Fruit fly (Drosophila melanogaster) whole organism, pupa: Measurements from ENCODE around the gene Blimp-1.
A peak's percentile ranks its signal among the peaks of the same experiment; 100 is the strongest.

ENCODE experiments used
- CG10348 ChIP-seq: fragments of 200-800 bp; sonication (Bioruptor generic); IDR thresholded peaks from 2 replicates; pipeline ENCODE4 v1.3.6; 2022; ENCODE audit warnings: missing biosample characterization, missing genetic modification characterization
- CG12605 ChIP-seq: fragments of 200-800 bp; sonication (Bioruptor generic); IDR thresholded peaks from 2 replicates; pipeline ENCODE4 v1.3.6; 2022; ENCODE audit warnings: missing biosample characterization, missing genetic modification characterization
- CG13204 ChIP-seq: fragments of 200-800 bp; sonication (Bioruptor generic); optimal IDR thresholded peaks from 2 replicates; lab custom pipeline; 2018; ENCODE audit warnings: missing biosample characterization, mild to moderate bottlenecking, missing genetic modification characterization, moderate library complexity
- CG14655 ChIP-seq: fragments of 200-800 bp; sonication (Bioruptor generic); optimal IDR thresholded peaks from 3 replicates; lab custom pipeline; 2017; ENCODE audit warnings: mild to moderate bottlenecking, missing biosample characterization, missing genetic modification reagents, missing genetic modification characterization
- CG15710 ChIP-seq: fragments of 200-800 bp; sonication (Bioruptor generic); optimal IDR thresholded peaks from 2 replicates; lab custom pipeline; 2018; ENCODE audit warnings: missing biosample characterization, mild to moderate bottlenecking, missing genetic modification characterization, moderate library complexity
- CG17806 ChIP-seq: fragments of 200-800 bp; sonication (Bioruptor generic); optimal IDR thresholded peaks from 2 replicates; lab custom pipeline; 2018; ENCODE audit warnings: missing biosample characterization, mild to moderate bottlenecking, missing genetic modification characterization, moderate library complexity
- CG32121 ChIP-seq: fragments of 200-800 bp; sonication (Bioruptor generic); IDR thresholded peaks from 2 replicates; pipeline ENCODE4 v1.3.6; 2022; ENCODE audit warnings: missing biosample characterization, missing genetic modification characterization
- CG34367 ChIP-seq: fragments of 200-800 bp; sonication (Bioruptor generic); optimal IDR thresholded peaks from 2 replicates; lab custom pipeline; 2018; ENCODE audit warnings: missing biosample characterization, mild to moderate bottlenecking, missing genetic modification characterization
- CG4496 ChIP-seq: fragments of 200-800 bp; sonication (Bioruptor generic); IDR thresholded peaks from 3 replicates; pipeline ENCODE4 v1.3.6; 2022; ENCODE audit warnings: missing biosample characterization, missing genetic modification characterization
- CG8159 ChIP-seq: fragments of 200-800 bp; sonication (Bioruptor generic); optimal IDR thresholded peaks from 3 replicates; lab custom pipeline; 2018; ENCODE audit warnings: missing biosample characterization, mild to moderate bottlenecking, missing genetic modification characterization, moderate library complexity
- CG8301 ChIP-seq: fragments of 200-800 bp; sonication (Bioruptor generic); optimal IDR thresholded peaks from 2 replicates; lab custom pipeline; 2018; ENCODE audit warnings: missing biosample characterization, mild to moderate bottlenecking, missing genetic modification characterization
- CG9948 ChIP-seq: fragments of 200-800 bp; sonication (Bioruptor generic); optimal IDR thresholded peaks from 2 replicates; lab custom pipeline; 2018; ENCODE audit warnings: missing biosample characterization, mild to moderate bottlenecking, missing genetic modification characterization, moderate library complexity
- D1 ChIP-seq: fragments of 200-800 bp; sonication (Bioruptor generic); optimal IDR thresholded peaks from 2 replicates; lab custom pipeline; 2018; ENCODE audit warnings: missing biosample characterization, mild to moderate bottlenecking, missing genetic modification characterization, moderate library complexity
- EcR ChIP-seq: fragments of 200-800 bp; sonication (Bioruptor generic); optimal IDR thresholded peaks from 3 replicates; lab custom pipeline; 2019; ENCODE audit warnings: missing biosample characterization, missing genetic modification characterization, mild to moderate bottlenecking, moderate library complexity, missing genetic modification reagents
- Ets98B ChIP-seq: fragments of 200-800 bp; sonication (Bioruptor generic); IDR thresholded peaks from 2 replicates; pipeline ENCODE4 v1.3.6; 2022; ENCODE audit warnings: missing biosample characterization, missing genetic modification characterization
- Pif1A ChIP-seq: fragments of 200-800 bp; sonication (Bioruptor generic); optimal IDR thresholded peaks from 3 replicates; lab custom pipeline; 2016; ENCODE audit warnings: missing biosample characterization, missing genetic modification characterization
- Pif1B ChIP-seq: fragments of 200-800 bp; sonication (Bioruptor generic); optimal IDR thresholded peaks from 3 replicates; lab custom pipeline; 2016; ENCODE audit warnings: missing biosample characterization, missing genetic modification characterization
- Snoo ChIP-seq: fragments of 200-800 bp; sonication (Bioruptor generic); optimal IDR thresholded peaks from 3 replicates; lab custom pipeline; 2017; ENCODE audit warnings: missing biosample characterization, mild to moderate bottlenecking, missing genetic modification characterization, inconsistent platforms
- fd96Ca ChIP-seq: fragments of 200-800 bp; sonication (Bioruptor generic); IDR thresholded peaks from 3 replicates; pipeline ENCODE4 v1.3.6; 2022; ENCODE audit warnings: missing biosample characterization, missing genetic modification characterization
- gl ChIP-seq: fragments of 200-800 bp; sonication (Bioruptor generic); optimal IDR thresholded peaks from 2 replicates; lab custom pipeline; 2018; ENCODE audit warnings: missing biosample characterization, mild to moderate bottlenecking, missing genetic modification characterization
- rn ChIP-seq: fragments of 200-800 bp; sonication (Bioruptor generic); IDR thresholded peaks from 2 replicates; pipeline ENCODE4 v1.3.6; 2022; ENCODE audit warnings: missing biosample characterization, missing genetic modification characterization

The Blimp-1 gene

DNA sequence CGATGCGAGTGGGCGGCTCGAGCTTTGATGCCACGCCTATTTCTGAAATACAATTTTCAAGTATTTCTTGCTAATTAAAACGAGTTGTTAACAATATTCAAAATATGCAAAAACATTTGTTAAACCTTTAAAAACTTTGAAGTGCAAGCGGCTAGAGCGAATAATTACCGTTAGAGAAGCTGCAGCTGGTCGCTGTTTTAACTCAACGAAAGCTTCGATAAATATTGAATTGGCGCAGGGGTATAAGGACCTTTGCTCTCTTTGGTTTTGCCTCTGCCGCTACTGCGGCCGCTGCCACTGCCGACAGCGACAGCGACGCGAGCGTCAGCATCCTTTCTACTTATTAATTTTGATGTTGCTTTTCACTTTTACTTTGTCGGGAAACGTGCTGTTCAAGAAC, 32.5 kb downstream of the Blimp-1 start:
- TF ChIP-seq Snoo (tag; lab: Kevin White, UChicago) = no peak
- no peak for TF ChIP-seq CG8159 (tag; lab: Kevin White, UChicago)
- TF ChIP-seq CG15710 (tag; lab: Kevin White, UChicago) = no peak
- no peak for TF ChIP-seq fd96Ca
- TF ChIP-seq EcR (GFP tag; lab: Kevin White, UChicago) = no peak
- no peak for TF ChIP-seq CG32121 (GFP tag; lab: Robert Waterston, UW)
- TF ChIP-seq Pif1A (GFP tag; lab: Kevin White, UChicago) = no peak
- no peak for TF ChIP-seq CG13204
- TF ChIP-seq CG8301 (tag; lab: Kevin White, UChicago) = no peak
- no peak for TF ChIP-seq CG17806 (tag; lab: Kevin White, UChicago)
- TF ChIP-seq gl (tag; lab: Kevin White, UChicago) = no peak
- no peak for TF ChIP-seq CG4496
- TF ChIP-seq CG14655 = no peak
- no peak for TF ChIP-seq CG10348 (GFP tag; lab: Robert Waterston, UW)

DNA sequence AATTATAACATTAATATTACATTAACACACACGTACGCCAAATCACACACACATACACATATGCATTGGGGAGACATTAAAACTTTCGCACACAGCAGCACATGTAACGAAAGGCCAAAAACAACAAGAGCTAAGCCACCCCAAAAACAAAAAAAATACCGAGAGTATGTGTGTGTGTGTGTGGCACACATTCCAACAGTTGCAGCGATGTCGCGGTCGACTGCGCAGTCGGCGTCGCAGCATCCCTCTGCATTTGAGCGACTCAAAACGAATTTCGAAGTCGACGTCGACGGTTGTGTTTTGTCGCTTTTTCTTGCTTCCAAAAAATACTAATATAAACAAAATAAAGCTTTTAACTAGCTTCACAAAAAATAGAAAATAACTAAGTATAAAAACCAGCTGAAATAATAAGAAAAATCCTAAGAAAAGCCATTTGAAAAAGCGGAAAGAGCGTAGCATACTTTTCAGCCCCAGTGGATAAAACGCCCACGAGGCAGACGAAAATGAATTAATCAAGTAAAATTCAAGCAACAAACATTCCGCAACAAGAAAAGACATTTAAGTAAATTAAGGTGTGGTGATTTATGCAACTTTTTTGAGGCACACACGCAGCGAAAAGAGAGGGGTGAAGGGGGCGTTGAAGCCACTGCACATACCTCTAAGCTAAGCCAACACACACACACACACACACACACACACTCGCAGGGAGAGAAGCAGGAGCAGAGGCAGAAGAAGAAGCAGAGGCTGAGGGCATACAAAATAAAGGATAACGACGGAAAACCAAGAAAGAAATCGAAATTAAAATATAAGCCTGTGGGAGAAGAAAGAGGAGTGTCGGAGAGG, 33.3 kb downstream of the Blimp-1 start, which contains the start of gene CG46320:
Gene CG46320, plus strand, starts transcription at position 246 of the 843 bp plus-strand sequence.
- TF ChIP-seq CG4496 (0 out of 3 replicates have a peak, but pooled peaks have one; percentile 21), CG10348 (GFP tag; lab: Robert Waterston, UW) (no peak), CG15710 (tag; lab: Kevin White, UChicago) (no peak), Pif1A (GFP tag; lab: Kevin White, UChicago) (no peak)
- TF ChIP-seq, all 21 proteins: peak for 1

DNA sequence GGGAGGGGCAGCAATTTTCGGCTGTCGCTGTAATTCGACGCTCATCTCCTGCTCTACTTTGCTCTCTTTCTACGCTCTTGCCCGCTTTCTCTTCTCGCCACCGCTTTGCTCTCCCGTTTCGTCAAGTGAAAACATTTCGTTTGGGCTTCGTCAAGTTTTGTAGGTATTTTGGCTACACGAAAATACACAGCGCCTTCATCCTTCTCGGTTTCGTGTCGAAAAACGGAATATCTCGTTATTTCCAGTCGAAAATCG, 33.9 kb downstream of the Blimp-1 start:
- TF ChIP-seq Pif1B = no peak
- no peak for TF ChIP-seq Pif1A (GFP tag; lab: Kevin White, UChicago)
- TF ChIP-seq, all 21 proteins: peak for 0

DNA sequence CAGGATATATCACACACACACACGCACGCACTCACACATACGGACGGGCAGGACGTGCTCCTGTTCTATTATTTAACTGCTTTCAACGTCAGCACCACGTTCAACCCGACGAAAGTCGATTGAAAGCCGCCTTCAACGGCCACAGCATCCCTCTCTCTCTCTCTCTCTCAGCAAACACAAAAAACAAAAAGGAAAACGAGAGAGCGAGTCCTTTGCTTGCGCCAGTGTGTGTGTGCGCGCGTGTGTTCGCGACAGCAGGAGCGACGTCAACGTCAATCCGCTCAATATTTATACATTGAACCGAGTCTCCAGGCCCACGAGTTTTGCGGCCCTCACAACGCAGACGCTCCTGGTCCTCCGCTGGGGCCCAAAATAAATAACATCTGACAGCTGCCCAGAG, 34.7 kb downstream of the Blimp-1 start:
- TF ChIP-seq CG4496 (no peak), CG32121 (GFP tag; lab: Robert Waterston, UW) (no peak), gl (tag; lab: Kevin White, UChicago) (no peak), Pif1A (GFP tag; lab: Kevin White, UChicago) (no peak), CG9948 (no peak), CG17806 (tag; lab: Kevin White, UChicago) (no peak), Snoo (tag; lab: Kevin White, UChicago) (no peak), CG12605 (GFP tag; lab: Robert Waterston, UW) (no peak), CG10348 (GFP tag; lab: Robert Waterston, UW) (no peak), Pif1B (no peak), CG15710 (tag; lab: Kevin White, UChicago) (no peak), Ets98B (GFP tag; lab: Robert Waterston, UW) (no peak), CG34367 (tag; lab: Kevin White, UChicago) (no peak), CG8159 (tag; lab: Kevin White, UChicago) (no peak), fd96Ca (no peak), D1 (tag; lab: Kevin White, UChicago) (no peak), EcR (GFP tag; lab: Kevin White, UChicago) (no peak), CG8301 (tag; lab: Kevin White, UChicago) (no peak)
- TF ChIP-seq, all 21 proteins: peak for 0

DNA sequence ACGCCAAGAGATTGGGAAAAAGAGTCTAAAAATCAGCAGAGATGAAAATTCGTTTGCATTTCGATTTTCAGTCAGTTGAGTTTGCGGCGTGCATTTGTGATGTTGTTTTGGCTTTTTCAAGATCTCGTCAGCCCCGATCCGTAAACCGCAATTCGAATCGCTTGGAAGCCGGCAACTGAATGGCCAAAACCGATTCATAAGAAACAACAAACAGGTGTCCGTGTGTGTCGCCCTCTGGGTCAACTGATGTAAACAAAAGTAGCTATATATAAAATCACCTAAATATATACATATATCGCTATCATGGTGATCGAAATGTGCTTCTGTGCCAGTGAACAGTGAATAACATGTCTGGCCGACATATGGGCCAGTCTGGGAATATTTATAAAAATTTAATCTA, 36.0 kb downstream of the Blimp-1 start:
- no peak for TF ChIP-seq CG15710 (tag; lab: Kevin White, UChicago)
- TF ChIP-seq CG10348 (GFP tag; lab: Robert Waterston, UW) = no peak
- TF ChIP-seq gl (tag; lab: Kevin White, UChicago) = no peak
- TF ChIP-seq CG4496 = no peak
- TF ChIP-seq, all 21 proteins: peak for 0

DNA sequence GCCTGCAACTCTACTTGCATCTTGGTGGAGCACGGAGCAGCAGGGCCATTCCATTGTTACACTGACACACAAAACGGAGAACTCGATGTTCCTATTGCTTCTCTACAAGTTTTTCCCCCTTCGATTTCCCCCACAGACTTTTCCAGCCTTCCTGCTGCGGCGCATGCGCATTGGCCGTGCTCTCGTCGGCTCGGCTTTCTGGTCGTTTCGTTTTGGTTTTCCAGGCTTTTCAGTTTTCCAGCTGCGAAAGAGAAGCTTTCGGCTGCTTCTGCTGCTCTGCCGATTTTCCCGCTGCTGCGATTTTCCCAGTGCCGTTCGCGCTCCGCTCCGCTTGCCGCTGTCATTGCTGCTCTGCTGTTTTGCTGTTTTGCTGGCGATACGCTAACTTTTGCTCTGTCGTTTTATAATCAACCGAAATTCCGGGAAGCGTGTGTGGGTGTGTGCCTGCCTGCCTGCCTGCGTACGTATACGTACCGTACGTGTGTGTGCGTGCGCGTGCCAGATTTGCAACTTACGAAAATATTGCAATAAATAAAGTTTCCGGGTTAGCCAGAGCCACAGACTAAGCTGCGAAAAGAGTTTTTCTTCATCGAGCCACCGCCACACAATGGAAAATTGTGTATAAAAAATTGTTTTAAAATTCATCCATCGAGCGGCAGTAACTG, 47.6 kb downstream of the Blimp-1 start:
- TF ChIP-seq CG13204 (peak; percentile 41), rn (GFP tag; lab: Robert Waterston, UW) (no peak)

DNA sequence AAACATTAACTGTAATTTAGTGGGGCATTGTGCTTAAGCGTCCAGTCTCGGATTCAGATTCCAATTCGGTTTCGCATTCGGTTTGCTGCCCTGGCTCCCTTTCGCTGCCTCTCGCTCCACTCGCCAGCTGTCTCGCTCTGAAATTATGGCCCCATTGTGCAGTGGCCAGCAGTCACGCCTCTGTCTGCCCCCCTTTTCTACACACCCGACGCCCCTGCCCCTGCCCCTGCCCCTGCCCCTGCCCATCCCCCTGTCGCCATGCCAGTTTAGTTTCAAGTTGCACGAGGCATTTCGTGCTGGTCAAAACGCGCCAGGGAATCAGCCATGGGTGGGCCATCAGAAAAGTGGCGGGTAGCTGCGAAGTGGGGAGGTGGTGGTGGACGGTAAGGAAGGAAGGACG, 55.5 kb downstream of the Blimp-1 start:
- TF ChIP-seq CG17806 (tag; lab: Kevin White, UChicago) (no peak), CG8301 (tag; lab: Kevin White, UChicago) (no peak), CG9948 (no peak), fd96Ca (no peak), CG34367 (tag; lab: Kevin White, UChicago) (no peak), Pif1A (GFP tag; lab: Kevin White, UChicago) (no peak), EcR (GFP tag; lab: Kevin White, UChicago) (no peak), Ets98B (GFP tag; lab: Robert Waterston, UW) (no peak), CG14655 (no peak), CG12605 (GFP tag; lab: Robert Waterston, UW) (no peak), Pif1B (no peak)
